Fruit fly (Drosophila melanogaster) whole organism, prepupa: ENCODE measurements around the gene CG13794.

Experiments
- Blimp-1 ChIP-seq: fragments of 200-800 bp; sonication (Bioruptor generic); optimal IDR thresholded peaks from 3 replicates; lab custom pipeline; 2017; ENCODE audit warnings: missing biosample characterization, missing genetic modification characterization, mild to moderate bottlenecking, moderate library complexity, missing genetic modification reagents
- CG10669 ChIP-seq: fragments of 200-800 bp; sonication (Bioruptor generic); optimal IDR thresholded peaks from 3 replicates; lab custom pipeline; 2018; ENCODE audit warnings: missing biosample characterization, mild to moderate bottlenecking, missing genetic modification characterization, moderate library complexity
- CG11294 ChIP-seq: fragments of 200-800 bp; sonication (Bioruptor generic); IDR thresholded peaks from 2 replicates; pipeline ENCODE4 v1.3.6; 2022; ENCODE audit warnings: missing biosample characterization, missing genetic modification characterization
- CG11762 ChIP-seq: fragments of 200-800 bp; sonication (Bioruptor generic); optimal IDR thresholded peaks from 3 replicates; lab custom pipeline; 2016; ENCODE audit warnings: missing biosample characterization, missing genetic modification characterization; ENCODE audit not compliant: insufficient read depth
- CG11902 ChIP-seq: fragments of 200-800 bp; sonication (Bioruptor generic); optimal IDR thresholded peaks from 3 replicates; lab custom pipeline; 2016; ENCODE audit warnings: missing biosample characterization, missing genetic modification characterization
- CG1621 ChIP-seq: fragments of 200-800 bp; sonication (Bioruptor generic); optimal IDR thresholded peaks from 3 replicates; lab custom pipeline; 2018; ENCODE audit warnings: missing biosample characterization, mild to moderate bottlenecking, missing genetic modification characterization
- CG16779 ChIP-seq: fragments of 200-800 bp; sonication (Bioruptor generic); optimal IDR thresholded peaks from 3 replicates; lab custom pipeline; 2017; ENCODE audit warnings: missing biosample characterization, mild to moderate bottlenecking, missing genetic modification characterization
- CG3032 ChIP-seq: fragments of 200-800 bp; optimal IDR thresholded peaks from 2 replicates; lab custom pipeline; 2019; ENCODE audit warnings: missing biosample characterization, mild to moderate bottlenecking, missing genetic modification characterization, moderate library complexity
- CG31627 ChIP-seq: fragments of 200-800 bp; sonication (Bioruptor generic); optimal IDR thresholded peaks from 3 replicates; lab custom pipeline; 2016; ENCODE audit warnings: missing biosample characterization, missing genetic modification characterization
- CG4318 ChIP-seq: fragments of 200-800 bp; sonication (Bioruptor generic); optimal IDR thresholded peaks from 3 replicates; lab custom pipeline; 2017; ENCODE audit warnings: missing biosample characterization, mild to moderate bottlenecking, missing genetic modification characterization
- CG6792 ChIP-seq: fragments of 200-800 bp; sonication (Bioruptor generic); optimal IDR thresholded peaks from 3 replicates; lab custom pipeline; 2016; ENCODE audit warnings: missing biosample characterization, missing genetic modification characterization
- CG6808 ChIP-seq: fragments of 200-800 bp; sonication (Bioruptor generic); optimal IDR thresholded peaks from 3 replicates; lab custom pipeline; 2017; ENCODE audit warnings: missing biosample characterization, missing genetic modification characterization, mild to moderate bottlenecking, moderate library complexity, missing genetic modification reagents
- CG8319 ChIP-seq: fragments of 200-800 bp; sonication (Bioruptor generic); optimal IDR thresholded peaks from 3 replicates; lab custom pipeline; 2016; ENCODE audit warnings: missing biosample characterization, missing genetic modification characterization
- CG8632 ChIP-seq: fragments of 200-800 bp; sonication (Bioruptor generic); optimal IDR thresholded peaks from 3 replicates; lab custom pipeline; 2016; ENCODE audit warnings: missing biosample characterization, missing genetic modification characterization
- CG9139 ChIP-seq: fragments of 200-800 bp; sonication (Bioruptor generic); optimal IDR thresholded peaks from 3 replicates; lab custom pipeline; 2017; ENCODE audit warnings: missing biosample characterization, mild to moderate bottlenecking, missing genetic modification characterization
- Eip78C ChIP-seq: fragments of 200-800 bp; sonication (Bioruptor generic); peaks from one replicate; lab custom pipeline; 2016; ENCODE audit warnings: missing biosample characterization, missing genetic modification characterization
- Ets21C ChIP-seq: fragments of 200-800 bp; sonication (Bioruptor generic); optimal IDR thresholded peaks from 3 replicates; lab custom pipeline; 2016; ENCODE audit warnings: missing biosample characterization, missing genetic modification characterization
- Ets96B ChIP-seq: fragments of 200-800 bp; optimal IDR thresholded peaks from 2 replicates; lab custom pipeline; 2019; ENCODE audit warnings: missing biosample characterization, mild to moderate bottlenecking, missing genetic modification characterization, moderate library complexity
- Lpt ChIP-seq: fragments of 200-800 bp; sonication (Bioruptor generic); optimal IDR thresholded peaks from 3 replicates; lab custom pipeline; 2016; ENCODE audit warnings: missing biosample characterization, missing genetic modification characterization
- Met ChIP-seq: fragments of 200-800 bp; sonication (Bioruptor generic); optimal IDR thresholded peaks from 3 replicates; lab custom pipeline; 2016; ENCODE audit warnings: missing biosample characterization, missing genetic modification characterization
- OdsH ChIP-seq: fragments of 200-800 bp; sonication (Bioruptor generic); optimal IDR thresholded peaks from 3 replicates; lab custom pipeline; 2016; ENCODE audit warnings: missing biosample characterization, missing genetic modification characterization
- Smox ChIP-seq: fragments of 200-800 bp; sonication (Bioruptor generic); optimal IDR thresholded peaks from 3 replicates; lab custom pipeline; 2016; ENCODE audit warnings: missing biosample characterization, missing genetic modification characterization
- Sox102F ChIP-seq: fragments of 200-800 bp; sonication (Bioruptor generic); optimal IDR thresholded peaks from 2 replicates; lab custom pipeline; 2016; ENCODE audit warnings: missing biosample characterization, mild to moderate bottlenecking, missing genetic modification characterization
- cyc ChIP-seq: fragments of 200-800 bp; sonication (Bioruptor generic); optimal IDR thresholded peaks from 3 replicates; lab custom pipeline; 2016; ENCODE audit warnings: missing biosample characterization, missing genetic modification characterization
- dac ChIP-seq: fragments of 200-800 bp; sonication (Bioruptor generic); optimal IDR thresholded peaks from 2 replicates; lab custom pipeline; 2017; ENCODE audit warnings: missing biosample characterization, mild to moderate bottlenecking, missing genetic modification characterization
- dsx ChIP-seq: fragments of 200-800 bp; optimal IDR thresholded peaks from 3 replicates; lab custom pipeline; 2019; ENCODE audit warnings: missing biosample characterization, mild to moderate bottlenecking, missing genetic modification characterization, moderate library complexity; ENCODE audit not compliant: poor library complexity, severe bottlenecking
- eg ChIP-seq: fragments of 200-800 bp; sonication (Bioruptor generic); IDR thresholded peaks from 3 replicates; pipeline ENCODE4 v1.3.6; 2022; ENCODE audit warnings: missing biosample characterization, missing genetic modification characterization
- esn ChIP-seq: fragments of 200-800 bp; sonication (Bioruptor generic); optimal IDR thresholded peaks from 2 replicates; lab custom pipeline; 2016; ENCODE audit warnings: missing biosample characterization, mild to moderate bottlenecking, missing genetic modification characterization, moderate library complexity
- fkh ChIP-seq: fragments of 200-800 bp; sonication (Bioruptor generic); optimal IDR thresholded peaks from 3 replicates; lab custom pipeline; 2017; ENCODE audit warnings: missing biosample characterization, mild to moderate bottlenecking, missing genetic modification characterization, moderate library complexity
- pdm3 ChIP-seq: fragments of 200-800 bp; sonication (Bioruptor generic); optimal IDR thresholded peaks from 3 replicates; lab custom pipeline; 2016; ENCODE audit warnings: missing biosample characterization, missing genetic modification characterization
- ss ChIP-seq, 2 experiments: fragments of 200-800 bp; sonication (Bioruptor generic); optimal IDR thresholded peaks; 2 replicates in 1 of 2; 3 replicates in 1 of 2; lab custom pipeline; 2017 to 2018; ENCODE audit warnings: mild to moderate bottlenecking in 2 of 2, missing biosample characterization in 2 of 2, missing genetic modification characterization in 2 of 2, moderate library complexity in 1 of 2
- topi ChIP-seq: fragments of 200-800 bp; sonication (Bioruptor generic); optimal IDR thresholded peaks from 3 replicates; lab custom pipeline; 2016; ENCODE audit warnings: missing biosample characterization, missing genetic modification characterization

The CG13794 gene

DNA sequence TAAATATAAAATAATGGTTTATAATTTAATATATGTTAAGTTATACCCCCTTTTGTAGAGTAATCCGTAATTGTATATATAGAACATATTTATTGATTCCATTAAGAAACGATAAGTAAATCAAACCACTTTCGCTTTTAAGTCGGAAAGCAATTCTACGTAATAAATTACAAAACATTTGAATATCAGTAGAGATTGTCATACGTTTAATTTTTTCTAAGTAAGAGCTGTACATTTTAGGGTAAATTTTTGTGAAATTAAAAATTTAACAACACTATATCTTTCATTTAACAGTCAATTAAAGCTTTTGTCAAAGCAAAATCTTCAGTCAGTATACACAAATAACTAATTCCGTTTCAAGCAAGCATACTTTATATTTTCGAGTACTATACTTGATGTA is 31.3 kb upstream of the CG13794 start, which contains the start of gene CG46025:
CG46025 (plus strand) TSS at position 301 of the 400 bp plus-strand sequence.
- TF ChIP-seq CG16779 (tag; lab: Kevin White, UChicago): no peak
- TF ChIP-seq CG4318 (GFP tag; lab: Kevin White, UChicago): no peak
- no peak for TF ChIP-seq cyc (GFP tag; lab: Kevin White, UChicago)
- no peak for TF ChIP-seq ss (GFP tag; optimal IDR thresholded peaks at IDR 0.05; lab: Kevin White, UChicago)
- no peak for TF ChIP-seq fkh (GFP tag; lab: Kevin White, UChicago)
- no peak for TF ChIP-seq Smox
- TF ChIP-seq CG8319: no peak
- no peak for TF ChIP-seq dsx (GFP tag; lab: Kevin White, UChicago)
- no peak for TF ChIP-seq CG11762 (GFP tag; lab: Kevin White, UChicago)
- no peak for TF ChIP-seq CG3032 (tag; lab: Kevin White, UChicago)
- no peak for TF ChIP-seq Sox102F
- no peak for TF ChIP-seq Blimp-1 (GFP tag; lab: Kevin White, UChicago)
- no peak for TF ChIP-seq pdm3 (GFP tag; lab: Kevin White, UChicago)
- no peak for TF ChIP-seq Lpt (GFP tag; lab: Kevin White, UChicago)
- TF ChIP-seq esn: no peak
- no peak for TF ChIP-seq CG10669 (GFP tag; lab: Kevin White, UChicago)

DNA sequence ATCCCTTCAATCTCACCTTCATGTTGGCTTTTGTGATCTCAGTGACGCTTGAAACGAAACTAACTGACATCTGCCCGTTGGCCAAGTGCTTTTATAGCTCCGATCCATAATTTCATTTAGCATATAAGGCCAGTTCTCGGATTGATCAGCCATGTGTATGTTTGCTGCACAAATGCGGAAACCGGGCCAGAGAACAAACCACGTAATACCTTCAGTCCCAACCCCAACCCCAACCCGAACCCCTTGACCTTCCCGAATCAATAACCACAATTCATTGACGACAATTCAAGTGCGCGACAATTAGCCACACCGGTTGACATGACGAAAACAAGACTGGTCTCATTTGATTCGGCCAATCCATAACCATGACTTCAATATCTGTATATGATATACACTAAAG is 30.5 kb upstream of the CG13794 start, which contains the start of gene CG7203:
CG7203 (minus strand) TSS at position 101 of the 400 bp plus-strand sequence.
- no peak for TF ChIP-seq CG8632 (GFP tag; lab: Kevin White, UChicago)
- TF ChIP-seq CG6792 (GFP tag; lab: Kevin White, UChicago): no peak
- TF ChIP-seq CG9139: no peak
- TF ChIP-seq OdsH (GFP tag; lab: Kevin White, UChicago): no peak
- TF ChIP-seq dac (GFP tag; lab: Kevin White, UChicago): no peak
- TF ChIP-seq fkh (GFP tag; lab: Kevin White, UChicago): no peak
- no peak for TF ChIP-seq CG8319
- TF ChIP-seq CG10669 (GFP tag; lab: Kevin White, UChicago): no peak
- no peak for TF ChIP-seq Smox
- TF ChIP-seq Ets96B (tag; lab: Kevin White, UChicago): no peak
- TF ChIP-seq CG1621 (tag; lab: Kevin White, UChicago): no peak
- no peak for TF ChIP-seq CG11294 (GFP tag; lab: Robert Waterston, UW)
- TF ChIP-seq Ets21C: no peak
- TF ChIP-seq CG4318 (GFP tag; lab: Kevin White, UChicago): no peak

DNA sequence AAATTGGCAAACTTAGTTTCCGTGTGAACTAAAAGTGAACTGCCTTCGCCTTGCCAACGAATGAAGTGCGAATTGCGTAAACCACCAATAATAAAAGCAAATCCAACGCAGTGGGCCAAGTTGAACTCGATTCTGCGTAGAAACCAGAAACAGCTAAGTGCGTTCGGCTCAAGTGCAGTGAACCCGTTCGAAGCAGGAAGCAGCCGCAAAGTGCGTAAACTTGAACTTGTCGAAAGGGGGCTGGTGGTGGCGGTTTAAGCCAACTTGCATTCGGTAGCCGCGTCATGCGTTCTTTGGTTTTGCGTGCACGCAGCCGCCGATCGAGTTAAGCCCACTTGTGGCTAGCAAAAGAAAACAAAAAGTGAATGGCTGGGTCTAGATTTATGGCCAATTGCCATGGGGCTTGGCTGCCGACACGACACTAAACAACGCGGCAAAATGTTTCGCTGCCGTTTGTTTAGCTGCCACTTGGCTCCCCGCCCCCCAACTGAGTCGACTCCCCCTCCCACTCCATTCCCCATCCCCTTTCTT is 28.1 kb upstream of the CG13794 start:
- TF ChIP-seq esn (no peak), CG31627 (GFP tag; lab: Kevin White, UChicago) (no peak), ss (GFP tag; optimal IDR thresholded peaks at IDR 0.05; lab: Kevin White, UChicago) (peak in 1 of 2 experiments; percentile 98), dsx (GFP tag; lab: Kevin White, UChicago) (peak; percentile 11)

DNA sequence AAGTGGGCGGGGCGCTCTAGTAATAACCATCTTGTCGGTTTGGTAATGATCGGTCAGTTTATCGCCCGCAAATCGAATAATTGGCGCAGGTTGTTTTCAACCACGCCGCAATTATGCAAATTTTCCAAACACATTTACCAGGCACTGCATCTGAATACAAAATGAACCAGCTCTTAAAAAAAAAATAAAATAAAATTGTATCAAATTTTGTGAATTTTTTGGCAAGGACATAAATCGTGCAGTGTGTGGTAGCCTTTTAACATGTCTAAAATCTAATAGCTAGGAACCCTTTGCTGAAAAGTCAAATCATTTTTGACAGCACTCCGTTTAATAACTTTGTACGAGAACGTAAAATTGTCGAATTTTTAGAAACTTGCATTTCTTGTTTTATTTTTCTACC is 24.4 kb upstream of the CG13794 start, which contains the start of gene ATPsynGL:
ATPsynGL (plus strand) TSS at position 301 of the 400 bp plus-strand sequence.
- TF ChIP-seq fkh (GFP tag; lab: Kevin White, UChicago) (no peak), CG3032 (tag; lab: Kevin White, UChicago) (no peak), CG8632 (GFP tag; lab: Kevin White, UChicago) (no peak), CG11902 (GFP tag; lab: Kevin White, UChicago) (no peak), esn (no peak), Met (GFP tag; lab: Kevin White, UChicago) (no peak), CG11762 (GFP tag; lab: Kevin White, UChicago) (no peak), eg (GFP tag; lab: Robert Waterston, UW) (no peak), Eip78C (GFP tag; lab: Kevin White, UChicago) (no peak), topi (no peak), CG6808 (GFP tag; lab: Kevin White, UChicago) (no peak)
